Fruit fly (Drosophila melanogaster) whole organism, pupa: ENCODE data around the gene CG42763.

Source experiments
- CG10348 ChIP-seq: fragments of 200-800 bp; sonication (Bioruptor generic); IDR thresholded peaks from 2 replicates; pipeline ENCODE4 v1.3.6; 2022; ENCODE audit warnings: missing biosample characterization, missing genetic modification characterization
- CG12605 ChIP-seq: fragments of 200-800 bp; sonication (Bioruptor generic); IDR thresholded peaks from 2 replicates; pipeline ENCODE4 v1.3.6; 2022; ENCODE audit warnings: missing biosample characterization, missing genetic modification characterization
- CG13204 ChIP-seq: fragments of 200-800 bp; sonication (Bioruptor generic); optimal IDR thresholded peaks from 2 replicates; lab custom pipeline; 2018; ENCODE audit warnings: missing biosample characterization, mild to moderate bottlenecking, missing genetic modification characterization, moderate library complexity
- CG14655 ChIP-seq: fragments of 200-800 bp; sonication (Bioruptor generic); optimal IDR thresholded peaks from 3 replicates; lab custom pipeline; 2017; ENCODE audit warnings: mild to moderate bottlenecking, missing biosample characterization, missing genetic modification reagents, missing genetic modification characterization
- CG15710 ChIP-seq: fragments of 200-800 bp; sonication (Bioruptor generic); optimal IDR thresholded peaks from 2 replicates; lab custom pipeline; 2018; ENCODE audit warnings: missing biosample characterization, mild to moderate bottlenecking, missing genetic modification characterization, moderate library complexity
- CG17806 ChIP-seq: fragments of 200-800 bp; sonication (Bioruptor generic); optimal IDR thresholded peaks from 2 replicates; lab custom pipeline; 2018; ENCODE audit warnings: missing biosample characterization, mild to moderate bottlenecking, missing genetic modification characterization, moderate library complexity
- CG32121 ChIP-seq: fragments of 200-800 bp; sonication (Bioruptor generic); IDR thresholded peaks from 2 replicates; pipeline ENCODE4 v1.3.6; 2022; ENCODE audit warnings: missing biosample characterization, missing genetic modification characterization
- CG34367 ChIP-seq: fragments of 200-800 bp; sonication (Bioruptor generic); optimal IDR thresholded peaks from 2 replicates; lab custom pipeline; 2018; ENCODE audit warnings: missing biosample characterization, mild to moderate bottlenecking, missing genetic modification characterization
- CG4496 ChIP-seq: fragments of 200-800 bp; sonication (Bioruptor generic); IDR thresholded peaks from 3 replicates; pipeline ENCODE4 v1.3.6; 2022; ENCODE audit warnings: missing biosample characterization, missing genetic modification characterization
- CG8159 ChIP-seq: fragments of 200-800 bp; sonication (Bioruptor generic); optimal IDR thresholded peaks from 3 replicates; lab custom pipeline; 2018; ENCODE audit warnings: missing biosample characterization, mild to moderate bottlenecking, missing genetic modification characterization, moderate library complexity
- CG8301 ChIP-seq: fragments of 200-800 bp; sonication (Bioruptor generic); optimal IDR thresholded peaks from 2 replicates; lab custom pipeline; 2018; ENCODE audit warnings: missing biosample characterization, mild to moderate bottlenecking, missing genetic modification characterization
- CG9948 ChIP-seq: fragments of 200-800 bp; sonication (Bioruptor generic); optimal IDR thresholded peaks from 2 replicates; lab custom pipeline; 2018; ENCODE audit warnings: missing biosample characterization, mild to moderate bottlenecking, missing genetic modification characterization, moderate library complexity
- D1 ChIP-seq: fragments of 200-800 bp; sonication (Bioruptor generic); optimal IDR thresholded peaks from 2 replicates; lab custom pipeline; 2018; ENCODE audit warnings: missing biosample characterization, mild to moderate bottlenecking, missing genetic modification characterization, moderate library complexity
- EcR ChIP-seq: fragments of 200-800 bp; sonication (Bioruptor generic); optimal IDR thresholded peaks from 3 replicates; lab custom pipeline; 2019; ENCODE audit warnings: missing biosample characterization, missing genetic modification characterization, mild to moderate bottlenecking, moderate library complexity, missing genetic modification reagents
- Ets98B ChIP-seq: fragments of 200-800 bp; sonication (Bioruptor generic); IDR thresholded peaks from 2 replicates; pipeline ENCODE4 v1.3.6; 2022; ENCODE audit warnings: missing biosample characterization, missing genetic modification characterization
- Pif1A ChIP-seq: fragments of 200-800 bp; sonication (Bioruptor generic); optimal IDR thresholded peaks from 3 replicates; lab custom pipeline; 2016; ENCODE audit warnings: missing biosample characterization, missing genetic modification characterization
- Pif1B ChIP-seq: fragments of 200-800 bp; sonication (Bioruptor generic); optimal IDR thresholded peaks from 3 replicates; lab custom pipeline; 2016; ENCODE audit warnings: missing biosample characterization, missing genetic modification characterization
- Snoo ChIP-seq: fragments of 200-800 bp; sonication (Bioruptor generic); optimal IDR thresholded peaks from 3 replicates; lab custom pipeline; 2017; ENCODE audit warnings: missing biosample characterization, mild to moderate bottlenecking, missing genetic modification characterization, inconsistent platforms
- fd96Ca ChIP-seq: fragments of 200-800 bp; sonication (Bioruptor generic); IDR thresholded peaks from 3 replicates; pipeline ENCODE4 v1.3.6; 2022; ENCODE audit warnings: missing biosample characterization, missing genetic modification characterization
- gl ChIP-seq: fragments of 200-800 bp; sonication (Bioruptor generic); optimal IDR thresholded peaks from 2 replicates; lab custom pipeline; 2018; ENCODE audit warnings: missing biosample characterization, mild to moderate bottlenecking, missing genetic modification characterization
- rn ChIP-seq: fragments of 200-800 bp; sonication (Bioruptor generic); IDR thresholded peaks from 2 replicates; pipeline ENCODE4 v1.3.6; 2022; ENCODE audit warnings: missing biosample characterization, missing genetic modification characterization

Gene CG42763

dm6 chr2L:8145067-8145808, at the start of gene CG42763, which contains the start of gene CG43394:
Gene CG42763, minus strand, starts transcription at chr2L:8145107.
Gene CG43394, plus strand, starts transcription at chr2L:8145758.
- TF ChIP-seq CG8159 (tag; lab: Kevin White, UChicago) (no peak), CG4496 (GFP tag; lab: Robert Waterston, UW) (no peak), CG17806 (tag; lab: Kevin White, UChicago) (no peak), Pif1B (GFP tag; lab: Kevin White, UChicago) (no peak), CG12605 (GFP tag; lab: Robert Waterston, UW) (no peak), Ets98B (GFP tag; lab: Robert Waterston, UW) (no peak), CG8301 (tag; lab: Kevin White, UChicago) (no peak), CG32121 (GFP tag; lab: Robert Waterston, UW) (no peak), CG14655 (GFP tag; lab: Kevin White, UChicago) (no peak), CG10348 (no peak), fd96Ca (GFP tag; lab: Robert Waterston, UW) (no peak), CG34367 (no peak), rn (GFP tag; lab: Robert Waterston, UW) (no peak), EcR (no peak), Pif1A (GFP tag; lab: Kevin White, UChicago) (no peak), D1 (no peak), CG9948 (tag; lab: Kevin White, UChicago) (no peak), CG15710 (tag; lab: Kevin White, UChicago) (no peak), gl (tag; lab: Kevin White, UChicago) (no peak)

DNA sequence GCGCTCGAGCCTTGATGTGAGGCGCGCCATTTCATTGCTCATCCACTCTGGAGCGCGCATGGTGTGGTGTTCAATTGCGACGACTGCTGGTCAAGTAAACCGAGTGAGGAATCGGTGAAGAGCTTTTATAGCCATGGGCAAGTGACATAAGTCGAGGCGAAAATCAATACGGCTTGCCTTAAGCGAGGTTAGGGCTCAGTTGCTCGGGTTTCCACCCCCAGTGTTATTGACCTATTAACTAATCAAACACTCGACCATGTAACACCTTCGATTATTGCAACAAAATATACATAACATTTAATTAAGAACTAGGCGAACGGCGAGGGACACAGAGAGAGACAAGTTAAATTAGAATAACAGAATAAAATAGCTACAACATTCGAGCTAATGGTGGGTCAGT, 45.8 kb upstream of the CG42763 start, which contains the start of gene CG34134:
Gene CG34134 (minus strand): TSS at position 101 of the 400 bp plus-strand sequence.
- TF ChIP-seq CG34367: no peak
- no peak for TF ChIP-seq CG9948 (tag; lab: Kevin White, UChicago)
- TF ChIP-seq CG14655 (GFP tag; lab: Kevin White, UChicago): no peak
- TF ChIP-seq Ets98B (GFP tag; lab: Robert Waterston, UW): no peak
- no peak for TF ChIP-seq rn (GFP tag; lab: Robert Waterston, UW)
- TF ChIP-seq CG8301 (tag; lab: Kevin White, UChicago): no peak
- TF ChIP-seq CG8159 (tag; lab: Kevin White, UChicago): no peak
- no peak for TF ChIP-seq Snoo (tag; lab: Kevin White, UChicago)
- no peak for TF ChIP-seq CG17806 (tag; lab: Kevin White, UChicago)
- TF ChIP-seq Pif1B (GFP tag; lab: Kevin White, UChicago): no peak
- TF ChIP-seq gl (tag; lab: Kevin White, UChicago): no peak
- no peak for TF ChIP-seq fd96Ca (GFP tag; lab: Robert Waterston, UW)
- no peak for TF ChIP-seq CG15710 (tag; lab: Kevin White, UChicago)

dm6 chr2L:8185008-8185407, 40.1 kb upstream of the CG42763 start:
- no peak for TF ChIP-seq rn (GFP tag; lab: Robert Waterston, UW)
- TF ChIP-seq CG10348: no peak
- no peak for TF ChIP-seq CG32121 (GFP tag; lab: Robert Waterston, UW)
- TF ChIP-seq CG4496 (GFP tag; lab: Robert Waterston, UW): no peak
- TF ChIP-seq CG13204 (GFP tag; lab: Kevin White, UChicago): no peak
- TF ChIP-seq Snoo (tag; lab: Kevin White, UChicago): no peak
- no peak for TF ChIP-seq CG17806 (tag; lab: Kevin White, UChicago)
- no peak for TF ChIP-seq EcR
- TF ChIP-seq Ets98B (GFP tag; lab: Robert Waterston, UW): no peak
- TF ChIP-seq gl (tag; lab: Kevin White, UChicago): no peak
- no peak for TF ChIP-seq CG8301 (tag; lab: Kevin White, UChicago)
- no peak for TF ChIP-seq CG9948 (tag; lab: Kevin White, UChicago)
- no peak for TF ChIP-seq fd96Ca (GFP tag; lab: Robert Waterston, UW)

dm6 chr2L:8171544-8171943, 26.6 kb upstream of the CG42763 start:
- TF ChIP-seq CG10348 (no peak), rn (GFP tag; lab: Robert Waterston, UW) (no peak), CG32121 (GFP tag; lab: Robert Waterston, UW) (0 out of 2 replicates have a peak, but pooled peaks have one; percentile 46), CG14655 (GFP tag; lab: Kevin White, UChicago) (no peak), CG8159 (tag; lab: Kevin White, UChicago) (no peak)

dm6 chr2L:8170600-8171182, 25.8 kb upstream of the CG42763 start:
- TF ChIP-seq CG12605 (GFP tag; lab: Robert Waterston, UW): no peak
- TF ChIP-seq Snoo (tag; lab: Kevin White, UChicago): no peak
- no peak for TF ChIP-seq CG4496 (GFP tag; lab: Robert Waterston, UW)
- no peak for TF ChIP-seq CG14655 (GFP tag; lab: Kevin White, UChicago)
- TF ChIP-seq CG8159 (tag; lab: Kevin White, UChicago): no peak
- TF ChIP-seq fd96Ca (GFP tag; lab: Robert Waterston, UW): no peak
- TF ChIP-seq CG9948 (tag; lab: Kevin White, UChicago): no peak
- no peak for TF ChIP-seq Pif1B (GFP tag; lab: Kevin White, UChicago)
- no peak for TF ChIP-seq D1
- no peak for TF ChIP-seq EcR
- no peak for TF ChIP-seq CG10348
- TF ChIP-seq CG34367: no peak
- TF ChIP-seq rn (GFP tag; lab: Robert Waterston, UW): no peak
- no peak for TF ChIP-seq CG15710 (tag; lab: Kevin White, UChicago)
- no peak for TF ChIP-seq CG8301 (tag; lab: Kevin White, UChicago)
- TF ChIP-seq Ets98B (GFP tag; lab: Robert Waterston, UW): no peak
- no peak for TF ChIP-seq Pif1A (GFP tag; lab: Kevin White, UChicago)
